Fruit fly (Drosophila melanogaster): Measurements from ENCODE around the gene beta-PheRS.
A peak's percentile ranks its signal among the peaks of the same experiment; 100 is the strongest.

Gene beta-PheRS

DNA sequence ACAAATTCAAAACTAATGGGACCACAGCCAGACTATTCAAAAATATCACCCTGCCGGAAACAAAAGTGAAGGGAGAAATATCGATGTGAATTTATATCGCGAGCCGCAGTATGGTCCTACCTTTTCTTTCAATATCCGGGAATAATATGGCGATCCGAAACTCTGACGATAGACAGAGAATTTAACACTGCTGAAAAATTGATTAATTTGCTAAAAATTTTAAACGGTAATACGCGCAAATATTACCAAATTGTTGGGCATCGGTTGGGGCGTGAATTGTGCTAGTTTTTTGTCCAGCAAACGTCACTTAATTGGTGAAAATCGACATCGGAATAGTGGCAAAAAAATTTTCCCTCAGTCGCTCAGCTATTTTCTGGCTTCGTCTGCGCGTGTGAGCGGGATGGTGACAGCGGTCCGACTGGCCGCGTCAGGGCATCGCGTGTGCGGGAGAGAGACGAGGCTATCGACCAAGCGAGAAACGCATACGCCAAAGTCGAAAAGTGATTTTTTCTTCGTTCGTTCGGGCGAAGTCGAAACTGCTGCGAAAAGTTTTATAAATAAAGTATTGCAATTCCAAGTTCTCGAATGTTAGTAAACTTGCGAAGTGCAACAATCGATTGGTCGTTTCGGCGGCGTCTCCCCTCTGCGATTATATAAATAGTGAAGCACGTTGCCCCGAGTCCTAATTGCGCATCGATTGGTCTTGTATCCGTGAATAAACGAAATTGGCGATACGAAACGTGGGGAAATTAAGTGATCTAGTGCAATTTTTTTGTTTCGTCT, 21.9 kb downstream of the beta-PheRS start, which contains the start of gene mask (continued):
- TF ChIP-seq aop (GFP tag; IDR thresholded peaks at IDR 0.05) (no peak), CG11695 (GFP tag; IDR thresholded peaks at IDR 0.05) (0 out of 3 replicates have a peak, but pooled peaks have one; percentile 24), gce (GFP tag; IDR thresholded peaks at IDR 0.05) (peak; percentile 79), ttk (GFP tag; IDR thresholded peaks at IDR 0.05) (peak; percentile 66; the same call in 1 of the 2 replicates), CG4730 (GFP tag; IDR thresholded peaks at IDR 0.05) (0 out of 2 replicates have a peak, but pooled peaks have one; percentile 7), CG31365 (tag; optimal IDR thresholded peaks at IDR 0.05) (no peak), Ssrp (tag; optimal IDR thresholded peaks at IDR 0.05) (peak; percentile 34), CG14441 (GFP tag; IDR thresholded peaks at IDR 0.05) (peak; percentile 65), ind (GFP tag; optimal IDR thresholded peaks at IDR 0.05) (peak; percentile 65), unpg (GFP tag; optimal IDR thresholded peaks at IDR 0.05) (peak; percentile 61), pan (optimal IDR thresholded peaks at IDR 0.05) (no peak), pan (GFP tag; optimal IDR thresholded peaks at IDR 0.05 in 1 of 2, IDR thresholded peaks at IDR 0.05 in 1 of 2) (peak in 1 of 2 experiments; percentile 80), tio (GFP tag; optimal IDR thresholded peaks at IDR 0.05) (no peak), ro (GFP tag; IDR thresholded peaks at IDR 0.05) (no peak; the same call in 1 of the 2 replicates), CG4360 (GFP tag; IDR thresholded peaks at IDR 0.05) (0 out of 2 replicates have a peak, but pooled peaks have one; percentile 17), CG2889 (GFP tag; IDR thresholded peaks at IDR 0.05) (peak; percentile 50; the same call in 2 of the 3 replicates), Hand (GFP tag; optimal IDR thresholded peaks at IDR 0.05) (peak; percentile 67), sob (GFP tag; IDR thresholded peaks at IDR 0.05) (peak; percentile 86), Spps (tag; optimal IDR thresholded peaks at IDR 0.05) (peak; percentile 66), shn (GFP tag; optimal IDR thresholded peaks at IDR 0.05) (peak; percentile 81), jigr1 (GFP tag; IDR thresholded peaks at IDR 0.05) (no peak), CG3163 (GFP tag; optimal IDR thresholded peaks at IDR 0.05) (peak; percentile 71), CG9797 (GFP tag; optimal IDR thresholded peaks at IDR 0.05) (peak; percentile 72), dpn (GFP tag; optimal IDR thresholded peaks at IDR 0.05) (peak; percentile 33 to 86), CG4820 (GFP tag; optimal IDR thresholded peaks at IDR 0.05) (peak; percentile 47), CG1647 (GFP tag; optimal IDR thresholded peaks at IDR 0.05) (peak; percentile 37), CG14050 (GFP tag; IDR thresholded peaks at IDR 0.05) (peak; percentile 58), B-H1 (GFP tag; IDR thresholded peaks at IDR 0.05) (peak; percentile 20; the same call in 2 of the 3 replicates), CG13894 (tag; optimal IDR thresholded peaks at IDR 0.05) (peak; percentile 58), Sox100B (GFP tag; optimal IDR thresholded peaks at IDR 0.05) (peak; percentile 75), CG14667 (GFP tag; IDR thresholded peaks at IDR 0.05) (peak; percentile 67), row (GFP tag; IDR thresholded peaks at IDR 0.05) (peak; percentile 48; the same call in 1 of the 3 replicates), CG11085 (GFP tag; IDR thresholded peaks at IDR 0.05) (peak; percentile 86), tup (GFP tag; optimal IDR thresholded peaks at IDR 0.05) (peak; percentile 31), en (GFP tag; optimal IDR thresholded peaks at IDR 0.05) (peak; percentile 63), CG4282 (GFP tag; optimal IDR thresholded peaks at IDR 0.05) (peak; percentile 36), CG12942 (GFP tag; optimal IDR thresholded peaks at IDR 0.05) (peak; percentile 38), Abd-B (GFP tag; optimal IDR thresholded peaks at IDR 0.05) (peak; percentile 21), Rfx (GFP tag; IDR thresholded peaks at IDR 0.05) (peak; percentile 93), Six4 (GFP tag; optimal IDR thresholded peaks at IDR 0.05) (peak; percentile 52), vvl (GFP tag; IDR thresholded peaks at IDR 0.05) (peak; percentile 81), fd96Cb (tag; optimal IDR thresholded peaks at IDR 0.05) (peak; percentile 4), CG10565 (GFP tag; optimal IDR thresholded peaks at IDR 0.05) (no peak), CG14965 (GFP tag; optimal IDR thresholded peaks at IDR 0.05; ENCODE audit: borderline replicate concordance) (peak; percentile 33), CG8944 (GFP tag; optimal IDR thresholded peaks at IDR 0.05) (peak; percentile 28), kay (GFP tag; optimal IDR thresholded peaks at IDR 0.05) (peak; percentile 16), otp (GFP tag; IDR thresholded peaks at IDR 0.05) (peak; percentile 91), hkb (optimal IDR thresholded peaks at IDR 0.05) (no peak), hkb (GFP tag; IDR thresholded peaks at IDR 0.05) (peak; percentile 55; the same call in 1 of the 2 replicates), org-1 (GFP tag; optimal IDR thresholded peaks at IDR 0.05) (peak; percentile 59)

All from whole organism, embryonic.